Fruit fly (Drosophila melanogaster) whole organism, embryonic: ENCODE data around the gene CG13457.
A peak's percentile ranks its signal among the peaks of the same experiment; 100 is the strongest.

Experiments used
- CG12071 ChIP-seq: fragments of 200-800 bp; sonication (Bioruptor generic); optimal IDR thresholded peaks from 3 replicates; lab custom pipeline; 2018; ENCODE audit warnings: missing biosample characterization, mild to moderate bottlenecking, missing genetic modification characterization
- CG1233 ChIP-seq: fragments of 200-800 bp; sonication (Bioruptor generic); optimal IDR thresholded peaks from 4 replicates; lab custom pipeline; 2018; ENCODE audit warnings: missing biosample characterization, mild to moderate bottlenecking, missing genetic modification characterization
- CG12659 ChIP-seq: fragments of 200-800 bp; sonication (Bioruptor generic); optimal IDR thresholded peaks from 3 replicates; lab custom pipeline; 2017; ENCODE audit warnings: mild to moderate bottlenecking, missing biosample characterization, missing genetic modification reagents, missing genetic modification characterization
- CG13287 ChIP-seq: fragments of 200-800 bp; sonication (Bioruptor generic); IDR thresholded peaks from 2 replicates; pipeline ENCODE4 v1.3.6; 2022; ENCODE audit warnings: missing biosample characterization, missing genetic modification characterization; ENCODE audit not compliant: partially characterized antibody
- CG13894 ChIP-seq: fragments of 200-800 bp; sonication (Bioruptor generic); optimal IDR thresholded peaks from 3 replicates; lab custom pipeline; 2018; ENCODE audit warnings: missing biosample characterization, mild to moderate bottlenecking, missing genetic modification characterization, moderate library complexity
- CG1529 ChIP-seq: fragments of 200-800 bp; sonication (Bioruptor generic); optimal IDR thresholded peaks from 3 replicates; lab custom pipeline; 2018; ENCODE audit warnings: missing biosample characterization, missing genetic modification characterization
- CG1603 ChIP-seq: fragments of 200-800 bp; sonication (Bioruptor generic); optimal IDR thresholded peaks from 2 replicates; lab custom pipeline; 2019; ENCODE audit warnings: missing biosample characterization, mild to moderate bottlenecking, missing genetic modification characterization, moderate library complexity
- CG16779 ChIP-seq: fragments of 200-800 bp; sonication (Bioruptor generic); IDR thresholded peaks from 2 replicates; pipeline ENCODE4 v1.3.6; 2022; ENCODE audit warnings: missing biosample characterization, missing genetic modification characterization
- CG17186 ChIP-seq: fragments of 200-800 bp; sonication (Bioruptor generic); optimal IDR thresholded peaks from 3 replicates; lab custom pipeline; 2017; ENCODE audit warnings: missing biosample characterization, missing genetic modification reagents, missing genetic modification characterization
- CG17612 ChIP-seq: fragments of 200-800 bp; sonication (Bioruptor generic); IDR thresholded peaks from 2 replicates; pipeline ENCODE4 v1.3.6; 2022; ENCODE audit warnings: missing biosample characterization, missing genetic modification characterization
- CG31441 ChIP-seq: fragments of 200-800 bp; sonication (Bioruptor generic); IDR thresholded peaks from 2 replicates; pipeline ENCODE4 v1.3.6; 2022; ENCODE audit warnings: missing biosample characterization, missing genetic modification characterization
- CG3281 ChIP-seq: fragments of 200-800 bp; sonication (Bioruptor generic); optimal IDR thresholded peaks from 3 replicates; lab custom pipeline; 2017; ENCODE audit warnings: missing biosample characterization, mild to moderate bottlenecking, missing genetic modification characterization
- CG3995 ChIP-seq: fragments of 200-800 bp; sonication (Bioruptor generic); optimal IDR thresholded peaks from 3 replicates; lab custom pipeline; 2016; ENCODE audit warnings: missing biosample characterization, missing genetic modification characterization
- CG7372 ChIP-seq: fragments of 200-800 bp; sonication (Bioruptor generic); IDR thresholded peaks from 2 replicates; pipeline ENCODE4 v1.3.6; 2022; ENCODE audit warnings: missing biosample characterization, missing genetic modification characterization
- CG8924 ChIP-seq: fragments of 200-800 bp; optimal IDR thresholded peaks from 3 replicates; lab custom pipeline; 2019; ENCODE audit warnings: missing biosample characterization, mild to moderate bottlenecking, missing genetic modification characterization, moderate library complexity
- CG9797 ChIP-seq: fragments of 200-800 bp; sonication (Bioruptor generic); optimal IDR thresholded peaks from 3 replicates; lab custom pipeline; 2018; ENCODE audit warnings: missing biosample characterization, mild to moderate bottlenecking, missing genetic modification characterization
- CG9932 ChIP-seq: fragments of 200-800 bp; sonication (Bioruptor generic); IDR thresholded peaks from 2 replicates; pipeline ENCODE4 v1.3.6; 2022; ENCODE audit warnings: missing biosample characterization, missing genetic modification characterization
- Dad ChIP-seq: fragments of 200-800 bp; sonication (Bioruptor generic); optimal IDR thresholded peaks from 3 replicates; lab custom pipeline; 2016; ENCODE audit warnings: missing biosample characterization, missing genetic modification characterization
- E2f2 ChIP-seq: fragments of 200-800 bp; sonication (Bioruptor generic); IDR thresholded peaks from 2 replicates; pipeline ENCODE4 v1.3.6; 2022; ENCODE audit warnings: missing biosample characterization, missing genetic modification characterization
- Ets65A ChIP-seq: fragments of 200-800 bp; sonication (Bioruptor generic); peaks from one replicate; lab custom pipeline; 2016; ENCODE audit warnings: missing biosample characterization, missing genetic modification characterization
- Ets97D ChIP-seq: fragments of 200-800 bp; sonication (Bioruptor generic); optimal IDR thresholded peaks from 3 replicates; lab custom pipeline; 2016; ENCODE audit warnings: missing biosample characterization, missing genetic modification characterization
- Fer3 ChIP-seq: fragments of 200-800 bp; sonication (Bioruptor generic); optimal IDR thresholded peaks from 2 replicates; lab custom pipeline; 2018; ENCODE audit warnings: missing biosample characterization, mild to moderate bottlenecking, missing genetic modification characterization, moderate library complexity
- Gsc ChIP-seq: fragments of 200-800 bp; sonication (Bioruptor generic); IDR thresholded peaks from 2 replicates; pipeline ENCODE4 v1.3.6; 2022; ENCODE audit warnings: missing biosample characterization, missing genetic modification characterization
- Hmr ChIP-seq: fragments of 200-800 bp; sonication (Bioruptor generic); optimal IDR thresholded peaks from 3 replicates; lab custom pipeline; 2017; ENCODE audit warnings: mild to moderate bottlenecking, missing biosample characterization, missing genetic modification reagents, missing genetic modification characterization
- Hmx ChIP-seq: fragments of 200-800 bp; sonication (Bioruptor generic); optimal IDR thresholded peaks from 2 replicates; lab custom pipeline; 2016; ENCODE audit warnings: missing biosample characterization, missing genetic modification characterization
- Jarid2 ChIP-seq: fragments of 200-800 bp; sonication (Bioruptor generic); optimal IDR thresholded peaks from 3 replicates; lab custom pipeline; 2017; ENCODE audit warnings: mild to moderate bottlenecking, missing biosample characterization, missing genetic modification reagents, missing genetic modification characterization
- NFAT ChIP-seq: fragments of 200-800 bp; sonication (Bioruptor generic); IDR thresholded peaks from 2 replicates; pipeline ENCODE4 v1.3.6; 2022; ENCODE audit warnings: missing biosample characterization, missing genetic modification characterization
- Rfx ChIP-seq: fragments of 200-800 bp; sonication (Bioruptor generic); IDR thresholded peaks from 2 replicates; pipeline ENCODE4 v1.3.6; 2022; ENCODE audit warnings: missing biosample characterization, missing genetic modification characterization
- Rx ChIP-seq: fragments of 200-800 bp; sonication (Bioruptor generic); IDR thresholded peaks from 2 replicates; pipeline ENCODE4 v1.3.6; 2022; ENCODE audit warnings: missing biosample characterization, missing genetic modification characterization
- Side ChIP-seq: fragments of 200-800 bp; sonication (Bioruptor generic); optimal IDR thresholded peaks from 2 replicates; lab custom pipeline; 2016; ENCODE audit warnings: missing biosample characterization, missing genetic modification characterization
- Sin3A ChIP-seq: fragments of >200 bp; optimal IDR thresholded peaks from 2 replicates; lab custom pipeline; 2018
- Trl ChIP-seq, 3 experiments: fragments of >200 bp in 2 of 3; fragments of 200-800 bp in 1 of 3; sonication (Bioruptor generic) in 1 of 3; optimal IDR thresholded peaks; 2 replicates in 1 of 3; 3 replicates in 2 of 3; lab custom pipeline; 2016 to 2017; ENCODE audit warnings: missing biosample characterization in 1 of 3, missing genetic modification characterization in 1 of 3
- ab ChIP-seq: fragments of 200-800 bp; sonication (Bioruptor generic); optimal IDR thresholded peaks from 2 replicates; lab custom pipeline; 2016; ENCODE audit warnings: missing biosample characterization, missing genetic modification characterization
- az2 ChIP-seq: fragments of 200-800 bp; sonication (Bioruptor generic); optimal IDR thresholded peaks from 3 replicates; lab custom pipeline; 2016; ENCODE audit warnings: missing biosample characterization, missing genetic modification characterization
- bcd ChIP-seq: fragments of 200-800 bp; sonication (Bioruptor generic); optimal IDR thresholded peaks from 2 replicates; lab custom pipeline; 2017; ENCODE audit warnings: missing biosample characterization, mild to moderate bottlenecking, missing genetic modification characterization
- bowl ChIP-seq: fragments of 200-800 bp; sonication (Bioruptor generic); IDR thresholded peaks from 2 replicates; pipeline ENCODE4 v1.3.6; 2022; ENCODE audit warnings: missing biosample characterization, missing genetic modification characterization
- da ChIP-seq: fragments of 200-800 bp; sonication (Bioruptor generic); optimal IDR thresholded peaks from 2 replicates; lab custom pipeline; 2016; ENCODE audit warnings: missing biosample characterization, missing genetic modification characterization
- dmrt11E ChIP-seq: fragments of 200-800 bp; sonication (Bioruptor generic); optimal IDR thresholded peaks from 3 replicates; lab custom pipeline; 2018; ENCODE audit warnings: missing biosample characterization, mild to moderate bottlenecking, missing genetic modification characterization, moderate library complexity
- emc ChIP-seq: fragments of 200-800 bp; sonication (Bioruptor generic); optimal IDR thresholded peaks from 2 replicates; lab custom pipeline; 2016; ENCODE audit warnings: missing biosample characterization, missing genetic modification characterization
- fd3F ChIP-seq: fragments of 200-800 bp; sonication (Bioruptor generic); optimal IDR thresholded peaks from 2 replicates; lab custom pipeline; 2018; ENCODE audit warnings: missing biosample characterization, mild to moderate bottlenecking, missing genetic modification characterization, moderate library complexity
- gt ChIP-seq: fragments of 200-800 bp; sonication (Bioruptor generic); IDR thresholded peaks from 2 replicates; pipeline ENCODE4 v1.3.6; 2022; ENCODE audit warnings: missing biosample characterization, missing genetic modification characterization
- her ChIP-seq: fragments of 200-800 bp; sonication (Bioruptor generic); optimal IDR thresholded peaks from 2 replicates; lab custom pipeline; 2016; ENCODE audit warnings: missing biosample characterization, missing genetic modification characterization
- insv ChIP-seq, 2 experiments: fragments of 200-800 bp; sonication (Bioruptor generic); optimal IDR thresholded peaks; 3 replicates each; lab custom pipeline; 2016 to 2018; ENCODE audit warnings: missing biosample characterization in 2 of 2, missing genetic modification characterization in 2 of 2
- jigr1 ChIP-seq: fragments of 200-800 bp; sonication (Bioruptor generic); IDR thresholded peaks from 3 replicates; pipeline ENCODE4 v1.3.6; 2022; ENCODE audit warnings: missing biosample characterization, missing genetic modification characterization
- lab ChIP-seq: fragments of 200-800 bp; sonication (Bioruptor generic); optimal IDR thresholded peaks from 3 replicates; lab custom pipeline; 2017; ENCODE audit warnings: missing biosample characterization, missing genetic modification characterization, mild to moderate bottlenecking, moderate library complexity, missing genetic modification reagents
- mirr ChIP-seq: fragments of 200-800 bp; sonication (Bioruptor generic); optimal IDR thresholded peaks from 3 replicates; lab custom pipeline; 2018; ENCODE audit warnings: missing biosample characterization, mild to moderate bottlenecking, missing genetic modification characterization
- pb ChIP-seq: fragments of 200-800 bp; sonication (Bioruptor generic); optimal IDR thresholded peaks from 3 replicates; lab custom pipeline; 2016; ENCODE audit warnings: missing biosample characterization, missing genetic modification characterization
- sob ChIP-seq: fragments of 200-800 bp; sonication (Bioruptor generic); IDR thresholded peaks from 2 replicates; pipeline ENCODE4 v1.3.6; 2022; ENCODE audit warnings: missing biosample characterization, missing genetic modification characterization
- trh ChIP-seq: fragments of 200-800 bp; sonication (Bioruptor generic); optimal IDR thresholded peaks from 2 replicates; lab custom pipeline; 2016; ENCODE audit warnings: missing biosample characterization, missing genetic modification characterization
- unc-4 ChIP-seq: fragments of 200-800 bp; sonication (Bioruptor generic); IDR thresholded peaks from 2 replicates; pipeline ENCODE4 v1.3.6; 2022; ENCODE audit warnings: missing biosample characterization, missing genetic modification characterization; ENCODE audit not compliant: partially characterized antibody
- unpg ChIP-seq: fragments of 200-800 bp; sonication (Bioruptor generic); optimal IDR thresholded peaks from 3 replicates; lab custom pipeline; 2018; ENCODE audit warnings: missing biosample characterization, mild to moderate bottlenecking, missing genetic modification characterization, moderate library complexity
- usp ChIP-seq: fragments of >200 bp; optimal IDR thresholded peaks from 2 replicates; lab custom pipeline; 2017; ENCODE audit warnings: missing biosample characterization, missing genetic modification characterization
- wdn ChIP-seq: fragments of 200-800 bp; sonication (Bioruptor generic); IDR thresholded peaks from 2 replicates; pipeline ENCODE4 v1.3.6; 2022; ENCODE audit warnings: missing biosample characterization, missing genetic modification characterization

Gene CG13457

dm6 chr3L:15163414-15163813, 32.2 kb upstream of the CG13457 start, which contains the start of gene CG7011 (continued):
- no peak for TF ChIP-seq bcd
- TF ChIP-seq CG1233, result no peak
- TF ChIP-seq Gsc (GFP tag; lab: Robert Waterston, UW), result no peak
- no peak for TF ChIP-seq usp (GFP tag; lab: Kevin White, UChicago)
- peak; percentile 29; the same call in 1 of the 2 replicates for TF ChIP-seq E2f2 (GFP tag; lab: Robert Waterston, UW)
- no peak for TF ChIP-seq CG12659
- no peak for TF ChIP-seq dmrt11E (tag; lab: Kevin White, UChicago)
- no peak for TF ChIP-seq Jarid2
- TF ChIP-seq wdn (GFP tag; lab: Robert Waterston, UW), result no peak
- TF ChIP-seq Sin3A (lab: Kevin White, UChicago), result peak; percentile 31
- no peak for TF ChIP-seq CG3995
- no peak for TF ChIP-seq lab (GFP tag; lab: Kevin White, UChicago)
- no peak for TF ChIP-seq NFAT (GFP tag; lab: Robert Waterston, UW)
- no peak for TF ChIP-seq Hmr (GFP tag; lab: Kevin White, UChicago)
- peak; percentile 66 for TF ChIP-seq CG13287
- TF ChIP-seq CG12071, result no peak
- no peak for TF ChIP-seq CG9932 (GFP tag; lab: Robert Waterston, UW)
- TF ChIP-seq fd3F (GFP tag; lab: Kevin White, UChicago), result no peak
- TF ChIP-seq emc, result no peak
- TF ChIP-seq Side (GFP tag; lab: Kevin White, UChicago), result no peak
- peak; percentile 47 for TF ChIP-seq unc-4 (GFP tag; lab: Robert Waterston, UW)
- TF ChIP-seq Ets65A (GFP tag; lab: Kevin White, UChicago), result peak; percentile 18
- TF ChIP-seq gt, result no peak
- TF ChIP-seq CG31441, result no peak
- no peak for TF ChIP-seq Rfx (GFP tag; lab: Robert Waterston, UW)
- TF ChIP-seq bowl (GFP tag; lab: Robert Waterston, UW), result no peak
- TF ChIP-seq Hmx, result no peak
- TF ChIP-seq Ets97D (GFP tag; lab: Kevin White, UChicago), result no peak
- no peak for TF ChIP-seq Trl (optimal IDR thresholded peaks at IDR 0.05; lab: Kevin White, UChicago)
- TF ChIP-seq Trl (GFP tag; optimal IDR thresholded peaks at IDR 0.05; lab: Kevin White, UChicago), result no peak
- TF ChIP-seq trh (GFP tag; lab: Kevin White, UChicago), result no peak
- no peak for TF ChIP-seq jigr1 (GFP tag; lab: Robert Waterston, UW)
- TF ChIP-seq mirr, result no peak
- no peak for TF ChIP-seq CG16779 (GFP tag; lab: Robert Waterston, UW)
- no peak for TF ChIP-seq unpg
- TF ChIP-seq CG1603, result peak; percentile 30
- TF ChIP-seq da, result peak; percentile 39
- TF ChIP-seq CG17612 (GFP tag; lab: Robert Waterston, UW), result no peak
- TF ChIP-seq CG13894 (tag; lab: Kevin White, UChicago), result no peak
- no peak for TF ChIP-seq sob
- TF ChIP-seq az2 (GFP tag; lab: Kevin White, UChicago), result no peak
- no peak for TF ChIP-seq Fer3 (tag; lab: Kevin White, UChicago)
- no peak for TF ChIP-seq CG3281 (GFP tag; lab: Kevin White, UChicago)
- no peak for TF ChIP-seq Rx
- no peak for TF ChIP-seq CG1529 (GFP tag; lab: Kevin White, UChicago)
- no peak for TF ChIP-seq Dad
- no peak for TF ChIP-seq CG7372 (GFP tag; lab: Robert Waterston, UW)
- TF ChIP-seq CG8924, result no peak
- no peak for TF ChIP-seq pb (GFP tag; lab: Kevin White, UChicago)
- TF ChIP-seq her (GFP tag; lab: Kevin White, UChicago), result no peak
- TF ChIP-seq ab (GFP tag; lab: Kevin White, UChicago), result no peak
- no peak for TF ChIP-seq insv (GFP tag; optimal IDR thresholded peaks at IDR 0.05; lab: Kevin White, UChicago)
- peak; percentile 0 for TF ChIP-seq CG9797 (GFP tag; lab: Kevin White, UChicago)
- TF ChIP-seq CG17186 (GFP tag; lab: Kevin White, UChicago), result no peak
